Fruit fly (Drosophila melanogaster): ENCODE data around the gene Tob.

DNA sequence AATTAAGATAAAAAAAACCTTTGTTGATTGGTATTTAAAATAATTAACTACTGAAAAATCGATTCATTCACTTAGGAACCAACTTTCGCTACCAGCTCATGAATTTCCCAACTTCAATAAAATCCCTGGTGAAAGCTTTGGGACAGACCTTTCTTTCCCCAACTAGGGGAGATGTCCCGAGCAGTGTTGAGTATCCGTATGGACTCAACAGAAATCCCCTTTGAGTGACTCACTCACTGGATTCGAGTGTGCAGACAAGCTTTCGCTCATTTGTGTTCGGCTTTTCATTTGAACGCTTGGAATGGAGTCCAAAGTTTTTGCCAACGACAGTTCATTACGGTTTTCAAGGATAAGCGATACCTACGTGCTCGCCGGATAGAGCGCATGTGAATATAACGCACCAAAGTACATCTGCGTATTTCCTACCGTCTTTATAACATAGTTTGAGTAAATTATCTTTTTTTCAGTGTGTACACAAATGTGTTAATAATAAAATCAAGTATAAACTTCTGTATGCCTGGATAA, 27.8 kb downstream of the Tob start, which contains the start of gene dpr18:
- TF ChIP-seq ss (GFP tag; optimal IDR thresholded peaks at IDR 0.05), result no peak
- TF ChIP-seq Hr39 (GFP tag; optimal IDR thresholded peaks at IDR 0.05), result no peak
- TF ChIP-seq CG6792 (GFP tag; optimal IDR thresholded peaks at IDR 0.05), result no peak

All from whole organism, prepupa.